Worm (Caenorhabditis elegans) whole organism, young adult: Measurements from ENCODE around the gene sand-1.

Source experiments
- C06A6.2 ChIP-seq: fragments of 200-800 bp; sonication (Bioruptor generic); conservative IDR thresholded peaks from 2 replicates; pipeline ENCODE4 v1.3.6; 2022; ENCODE audit warnings: missing genetic modification characterization, missing compliant biosample characterization
- C17E4.6 ChIP-seq: fragments of 200-800 bp; sonication (Bioruptor generic); IDR thresholded peaks from 2 replicates; pipeline ENCODE4 v1.3.6; 2022; ENCODE audit warnings: missing genetic modification reagents, missing genetic modification characterization, missing compliant biosample characterization
- F55B11.4 ChIP-seq: sonication (generic microtip); optimal IDR thresholded peaks from 2 replicates; lab custom pipeline; 2016; ENCODE audit warnings: missing compliant biosample characterization, missing genetic modification characterization, borderline replicate concordance; ENCODE audit not compliant: insufficient read depth
- attf-3 ChIP-seq: fragments of 200-800 bp; sonication (Bioruptor generic); conservative IDR thresholded peaks from 2 replicates; pipeline ENCODE4 v1.3.6; 2022; ENCODE audit warnings: missing genetic modification reagents, missing genetic modification characterization, missing compliant biosample characterization
- bed-1 ChIP-seq: fragments of 200-800 bp; sonication (Bioruptor generic); IDR thresholded peaks from 2 replicates; pipeline ENCODE4 v1.3.6; 2022; ENCODE audit warnings: missing genetic modification reagents, missing genetic modification characterization, missing compliant biosample characterization
- dox-1 ChIP-seq: fragments of 200-800 bp; sonication (Bioruptor generic); IDR thresholded peaks from 2 replicates; pipeline ENCODE4 v1.3.6; 2022; ENCODE audit warnings: missing genetic modification reagents, missing genetic modification characterization, missing compliant biosample characterization
- him-1 ChIP-seq: sonication (generic microtip); optimal IDR thresholded peaks from 2 replicates; lab custom pipeline; 2016; ENCODE audit warnings: missing genotype, missing genetic modification reagents, missing genetic modification characterization, missing compliant biosample characterization
- snpc-4 ChIP-seq, 5 experiments: fragments of 150-350 bp in 1 of 5; sonication (generic microtip) in 4 of 5; optimal IDR thresholded peaks; 2 replicates each; lab custom pipeline; 2014 to 2018; ENCODE audit warnings: missing genetic modification characterization in 5 of 5, missing biosample characterization in 3 of 5, antibody characterized with exemption in 2 of 5, mild to moderate bottlenecking in 2 of 5, missing compliant biosample characterization in 2 of 5, missing genotype in 2 of 5, moderate library complexity in 2 of 5, missing genetic modification reagents in 1 of 5
- unc-130 ChIP-seq: sonication (generic microtip); optimal IDR thresholded peaks from 2 replicates; lab custom pipeline; 2016; ENCODE audit warnings: missing genetic modification reagents, missing genetic modification characterization, missing compliant biosample characterization
- ztf-25 ChIP-seq: fragments of 200-800 bp; sonication (Bioruptor generic); IDR thresholded peaks from 2 replicates; pipeline ENCODE4 v1.3.6; 2022; ENCODE audit warnings: missing genetic modification reagents, missing genetic modification characterization, missing compliant biosample characterization
- ztf-6 ChIP-seq: fragments of 200-800 bp; sonication (Bioruptor generic); IDR thresholded peaks from 2 replicates; pipeline ENCODE4 v1.3.6; 2022; ENCODE audit warnings: missing genetic modification reagents, missing genetic modification characterization, missing compliant biosample characterization

DNA sequence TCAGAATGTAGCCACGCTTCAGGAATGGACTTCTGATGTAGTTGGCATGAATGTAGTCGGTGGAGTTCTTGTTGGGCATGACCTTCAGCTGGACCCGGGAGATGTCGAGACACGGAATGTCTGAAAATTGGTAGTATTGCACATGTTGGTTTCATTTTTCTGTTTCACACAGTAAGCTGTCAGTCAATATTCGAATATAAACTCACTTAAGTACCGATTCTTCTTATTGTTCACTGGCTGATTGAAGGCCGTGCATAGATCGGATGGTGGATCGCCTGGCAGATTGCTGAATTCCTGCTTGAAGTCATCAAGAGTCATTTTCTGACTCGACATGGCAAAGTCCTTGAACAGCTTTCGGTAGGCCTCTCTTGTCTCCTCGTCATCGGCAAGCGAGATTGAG is 42.4 kb downstream of the sand-1 start:
- TF ChIP-seq C06A6.2 (GFP tag; lab: Robert Waterston, UW) (no peak), C17E4.6 (GFP tag; lab: Robert Waterston, UW) (no peak), snpc-4 (GFP tag; optimal IDR thresholded peaks at IDR 0.05; lab: Kevin White, UChicago) (no peak), snpc-4 (tag; optimal IDR thresholded peaks at IDR 0.05; lab: Kevin White, UChicago) (no peak), attf-3 (no peak), ztf-6 (GFP tag; lab: Robert Waterston, UW) (no peak), him-1 (tag; lab: Kevin White, UChicago) (no peak), bed-1 (GFP tag; lab: Robert Waterston, UW) (no peak), unc-130 (GFP tag; lab: Kevin White, UChicago) (no peak), ztf-25 (no peak), dox-1 (no peak), F55B11.4 (tag; lab: Kevin White, UChicago) (no peak)
